Fruit fly (Drosophila melanogaster) whole organism, wandering third instar larva: ENCODE measurements around the gene CG17752.
A peak's percentile ranks its signal among the peaks of the same experiment; 100 is the strongest.

Source experiments
- Abd-B ChIP-seq: fragments of >200 bp; optimal IDR thresholded peaks from 2 replicates; lab custom pipeline; 2017; ENCODE audit warnings: missing biosample characterization, missing genetic modification characterization
- CG32264 ChIP-seq: fragments of 200-800 bp; sonication (Bioruptor generic); optimal IDR thresholded peaks from 2 replicates; lab custom pipeline; 2016; ENCODE audit warnings: missing biosample characterization, missing genetic modification characterization
- CG9705 ChIP-seq: fragments of 200-800 bp; sonication (Bioruptor generic); optimal IDR thresholded peaks from 2 replicates; lab custom pipeline; 2018; ENCODE audit warnings: missing biosample characterization, mild to moderate bottlenecking, missing genetic modification characterization
- CrebA ChIP-seq: fragments of 200-800 bp; sonication (Bioruptor generic); optimal IDR thresholded peaks from 2 replicates; lab custom pipeline; 2016; ENCODE audit warnings: missing biosample characterization, mild to moderate bottlenecking, missing genetic modification characterization, borderline replicate concordance
- Dfd ChIP-seq: fragments of >200 bp; optimal IDR thresholded peaks from 2 replicates; lab custom pipeline; 2017; ENCODE audit warnings: missing biosample characterization, missing genetic modification characterization
- Dif ChIP-seq: fragments of 200-275, 200-300 bp; sonication (Bioruptor generic); optimal IDR thresholded peaks from 2 replicates; lab custom pipeline; 2018; ENCODE audit warnings: missing biosample characterization, missing genetic modification characterization; ENCODE audit not compliant: partially characterized antibody
- GATAd ChIP-seq: sonication (Bioruptor generic); optimal IDR thresholded peaks from 2 replicates; lab custom pipeline; 2016; ENCODE audit warnings: missing biosample characterization, missing genetic modification characterization
- HLH106 ChIP-seq: fragments of 200-800 bp; optimal IDR thresholded peaks from 3 replicates; lab custom pipeline; 2019; ENCODE audit warnings: missing biosample characterization, mild to moderate bottlenecking, missing genetic modification characterization, moderate library complexity
- Hnf4 ChIP-seq: fragments of 200-800 bp; sonication (Bioruptor generic); optimal IDR thresholded peaks from 2 replicates; lab custom pipeline; 2016; ENCODE audit warnings: missing biosample characterization, mild to moderate bottlenecking, missing genetic modification characterization
- Hr78 ChIP-seq: fragments of >200 bp; optimal IDR thresholded peaks from 2 replicates; lab custom pipeline; 2017; ENCODE audit warnings: missing biosample characterization, missing genetic modification characterization
- Jra ChIP-seq: sonication (Bioruptor generic); optimal IDR thresholded peaks from 2 replicates; lab custom pipeline; 2016; ENCODE audit warnings: missing biosample characterization, missing genetic modification characterization
- Mio ChIP-seq: sonication (Bioruptor generic); optimal IDR thresholded peaks from 2 replicates; lab custom pipeline; 2016; ENCODE audit warnings: missing biosample characterization, missing genetic modification characterization
- Myc ChIP-seq: fragments of >200 bp; optimal IDR thresholded peaks from 2 replicates; lab custom pipeline; 2017
- Rel ChIP-seq, 2 experiments: fragments of 200-800 bp; sonication (Bioruptor generic) in 1 of 2; optimal IDR thresholded peaks; 2 replicates in 1 of 2; 3 replicates in 1 of 2; lab custom pipeline; 2016 to 2019; ENCODE audit warnings: mild to moderate bottlenecking in 2 of 2, missing biosample characterization in 2 of 2, missing genetic modification characterization in 2 of 2, moderate library complexity in 1 of 2
- Sp1 ChIP-seq: fragments of 200-800 bp; sonication (Bioruptor generic); optimal IDR thresholded peaks from 3 replicates; lab custom pipeline; 2019; ENCODE audit warnings: missing biosample characterization, mild to moderate bottlenecking, missing genetic modification characterization, moderate library complexity
- Vsx2 ChIP-seq: fragments of 200-300, 225-300 bp; sonication (Bioruptor generic); optimal IDR thresholded peaks from 2 replicates; lab custom pipeline; 2018; ENCODE audit warnings: missing biosample characterization, missing genetic modification characterization; ENCODE audit not compliant: partially characterized antibody
- br ChIP-seq: fragments of 200-800 bp; sonication (Bioruptor generic); optimal IDR thresholded peaks from 2 replicates; lab custom pipeline; 2016; ENCODE audit warnings: missing biosample characterization, missing genetic modification characterization
- brk ChIP-seq: fragments of 200-800 bp; sonication (Bioruptor generic); optimal IDR thresholded peaks from 2 replicates; lab custom pipeline; 2016; ENCODE audit warnings: missing biosample characterization, mild to moderate bottlenecking, missing genetic modification characterization
- dl ChIP-seq, 2 experiments: fragments of 175-275, 200-275 bp in 1 of 2; fragments of 200-275 bp in 1 of 2; sonication (Bioruptor generic); optimal IDR thresholded peaks; lab custom pipeline; 2018; ENCODE audit warnings: mild to moderate bottlenecking in 2 of 2, missing biosample characterization in 2 of 2, missing genetic modification characterization in 2 of 2, moderate library complexity in 2 of 2; ENCODE audit not compliant: partially characterized antibody in 2 of 2, insufficient read depth in 1 of 2
- dsf ChIP-seq: sonication (Bioruptor generic); optimal IDR thresholded peaks from 2 replicates; lab custom pipeline; 2016; ENCODE audit warnings: missing biosample characterization, missing genetic modification characterization, borderline replicate concordance
- foxo ChIP-seq, 2 experiments: fragments of 200-800 bp; sonication (Bioruptor generic); optimal IDR thresholded peaks; 2 replicates in 1 of 2; 3 replicates in 1 of 2; lab custom pipeline; 2016 to 2017; ENCODE audit warnings: missing biosample characterization in 2 of 2, missing genetic modification characterization in 2 of 2
- fru ChIP-seq: fragments of 200-800 bp; sonication (Bioruptor generic); optimal IDR thresholded peaks from 3 replicates; lab custom pipeline; 2016; ENCODE audit warnings: missing biosample characterization, mild to moderate bottlenecking, missing genetic modification characterization
- h ChIP-seq: fragments of 200-800 bp; sonication (Bioruptor generic); optimal IDR thresholded peaks from 3 replicates; lab custom pipeline; 2016; ENCODE audit warnings: missing biosample characterization, mild to moderate bottlenecking, missing genetic modification characterization
- lola ChIP-seq: fragments of >200 bp; optimal IDR thresholded peaks from 2 replicates; lab custom pipeline; 2017; ENCODE audit warnings: missing biosample characterization, missing genetic modification characterization
- pan ChIP-seq: fragments of >200 bp; optimal IDR thresholded peaks from 2 replicates; lab custom pipeline; 2017
- psq ChIP-seq: fragments of 200-800 bp; sonication (Bioruptor generic); optimal IDR thresholded peaks from 3 replicates; lab custom pipeline; 2017; ENCODE audit warnings: missing biosample characterization, mild to moderate bottlenecking, missing genetic modification characterization, moderate library complexity
- rgr ChIP-seq: fragments of 200-800 bp; sonication (Bioruptor generic); optimal IDR thresholded peaks from 3 replicates; lab custom pipeline; 2016; ENCODE audit warnings: missing biosample characterization, mild to moderate bottlenecking, missing genetic modification characterization
- sage ChIP-seq: fragments of 200-800 bp; sonication (Bioruptor generic); optimal IDR thresholded peaks from 2 replicates; lab custom pipeline; 2016; ENCODE audit warnings: missing biosample characterization, mild to moderate bottlenecking, missing genetic modification characterization
- sv ChIP-seq: fragments of 200-800 bp; sonication (Bioruptor generic); optimal IDR thresholded peaks from 3 replicates; lab custom pipeline; 2016; ENCODE audit warnings: missing biosample characterization, missing genetic modification characterization
- usp ChIP-seq: fragments of >200 bp; optimal IDR thresholded peaks from 2 replicates; lab custom pipeline; 2017; ENCODE audit warnings: missing biosample characterization, missing genetic modification characterization
- woc ChIP-seq: sonication (Bioruptor generic); optimal IDR thresholded peaks from 2 replicates; lab custom pipeline; 2016; ENCODE audit warnings: missing biosample characterization, mild to moderate bottlenecking, missing genetic modification characterization

CG17752 gene

dm6 chr3R:19623606-19624005 lies 13.6 kb downstream of the CG17752 start (continued):
- TF ChIP-seq HLH106 (tag; lab: Kevin White, UChicago) (peak; percentile 50), lola (GFP tag; lab: Kevin White, UChicago) (no peak), woc (GFP tag; lab: Kevin White, UChicago) (no peak), brk (no peak), dl (GFP tag; optimal IDR thresholded peaks at IDR 0.05; lab: Kevin White, UChicago; ENCODE audit: insufficient read depth in 1 of 2, partially characterized antibody in 2 of 2) (no peak), CrebA (GFP tag; lab: Kevin White, UChicago) (no peak), Rel (GFP tag; optimal IDR thresholded peaks at IDR 0.05; lab: Kevin White, UChicago) (no peak), Rel (tag; optimal IDR thresholded peaks at IDR 0.05; lab: Kevin White, UChicago) (no peak), Abd-B (no peak), Myc (lab: Kevin White, UChicago) (no peak), Dif (GFP tag; lab: Kevin White, UChicago) (no peak), br (peak; percentile 35)
- TF ChIP-seq, all 38 proteins: peak for 12

- TF ChIP-seq CG9705 (GFP tag; lab: Kevin White, UChicago) (no peak), Dif (GFP tag; lab: Kevin White, UChicago) (peak; percentile 19)
Observed at dm6 chr3R:19624482-19624881, 14.5 kb downstream of the CG17752 start.

- TF ChIP-seq lola (GFP tag; lab: Kevin White, UChicago) (no peak), psq (GFP tag; lab: Kevin White, UChicago) (no peak)
Observed at dm6 chr3R:19625300-19626230, 15.5 kb downstream of the CG17752 start.

dm6 chr3R:19627792-19628522 lies 17.9 kb downstream of the CG17752 start:
- TF ChIP-seq woc (GFP tag; lab: Kevin White, UChicago) (no peak), fru (GFP tag; lab: Kevin White, UChicago) (no peak), sage (GFP tag; lab: Kevin White, UChicago) (no peak), pan (lab: Kevin White, UChicago) (peak; percentile 26), Jra (GFP tag; lab: Kevin White, UChicago) (no peak)

- TF ChIP-seq pan (lab: Kevin White, UChicago) (no peak), Hr78 (GFP tag; lab: Kevin White, UChicago) (no peak), Sp1 (no peak), Vsx2 (peak; percentile 44), CG32264 (no peak), rgr (GFP tag; lab: Kevin White, UChicago) (no peak), Dif (GFP tag; lab: Kevin White, UChicago) (peak; percentile 63), h (GFP tag; lab: Kevin White, UChicago) (peak; percentile 34), Dfd (GFP tag; lab: Kevin White, UChicago) (no peak), dl (GFP tag; optimal IDR thresholded peaks at IDR 0.05; lab: Kevin White, UChicago; ENCODE audit: insufficient read depth in 1 of 2, partially characterized antibody in 2 of 2) (peak; percentile 11 to 26), foxo (GFP tag; optimal IDR thresholded peaks at IDR 0.05; lab: Kevin White, UChicago) (no peak), HLH106 (tag; lab: Kevin White, UChicago) (no peak), sage (GFP tag; lab: Kevin White, UChicago) (no peak)
Observed at dm6 chr3R:19632685-19633116, 22.7 kb downstream of the CG17752 start, which contains the start of gene CG6231. Gene CG6231 (minus strand): TSS chr3R:19632718.

dm6 chr3R:19634649-19635048 lies 24.6 kb downstream of the CG17752 start, which contains the start of gene CG34138:
Gene CG34138 (plus strand): TSS chr3R:19634949.
- TF ChIP-seq Mio (GFP tag; lab: Kevin White, UChicago) (no peak), sv (GFP tag; lab: Kevin White, UChicago) (no peak), Hnf4 (GFP tag; lab: Kevin White, UChicago) (no peak), woc (GFP tag; lab: Kevin White, UChicago) (no peak), brk (no peak), rgr (GFP tag; lab: Kevin White, UChicago) (no peak), GATAd (GFP tag; lab: Kevin White, UChicago) (no peak), psq (GFP tag; lab: Kevin White, UChicago) (no peak), Hr78 (GFP tag; lab: Kevin White, UChicago) (no peak), dsf (GFP tag; lab: Kevin White, UChicago) (no peak), CG9705 (GFP tag; lab: Kevin White, UChicago) (no peak), Abd-B (no peak), usp (GFP tag; lab: Kevin White, UChicago) (no peak)
